Fruit fly (Drosophila melanogaster): ENCODE measurements around the gene Ugt304A1.
A peak's percentile ranks its signal among the peaks of the same experiment; 100 is the strongest.

Gene Ugt304A1

DNA sequence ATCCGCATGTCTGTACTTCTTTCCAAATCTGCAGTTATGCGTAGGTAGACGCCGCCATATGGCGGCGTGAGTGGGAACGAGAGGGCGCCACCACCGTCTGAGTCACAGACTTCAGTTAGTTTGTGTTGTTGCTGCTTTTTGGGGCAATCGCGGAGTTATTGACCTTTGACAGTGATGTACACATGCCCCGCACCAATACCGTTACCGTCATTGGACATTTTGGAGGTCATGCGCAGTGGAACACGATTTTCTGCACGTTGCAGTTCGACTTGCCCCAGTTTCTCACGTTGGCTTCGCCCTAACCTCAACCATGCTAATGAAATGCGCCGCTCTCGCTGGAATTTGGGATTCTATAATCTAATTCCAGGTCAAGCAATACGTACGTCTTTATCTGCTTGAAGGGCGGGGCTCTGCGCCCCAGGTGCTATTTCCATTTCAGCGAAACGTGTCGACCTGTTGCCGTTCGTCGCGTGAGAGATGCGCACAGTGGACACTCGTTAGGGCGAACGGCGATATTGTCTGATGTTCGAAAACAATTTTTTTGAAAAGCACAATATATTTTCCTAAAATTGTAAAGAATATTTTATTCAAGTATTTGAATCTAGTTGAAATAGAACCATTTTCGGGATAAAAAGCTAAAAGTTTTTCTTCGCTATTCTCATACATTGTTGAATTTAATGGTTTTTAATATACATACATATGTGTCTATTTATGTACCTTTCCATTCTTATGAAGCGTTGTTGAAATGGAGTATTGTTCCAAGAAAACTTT, 36.3 kb upstream of the Ugt304A1 start (continued):
- TF ChIP-seq CG9727 (GFP tag; optimal IDR thresholded peaks at IDR 0.05): peak; percentile 61
- peak; percentile 63 for TF ChIP-seq CG13424 (tag; optimal IDR thresholded peaks at IDR 0.05)
- TF ChIP-seq CG14965 (GFP tag; optimal IDR thresholded peaks at IDR 0.05; ENCODE audit: borderline replicate concordance): no peak
- no peak for TF ChIP-seq Jarid2 (GFP tag; optimal IDR thresholded peaks at IDR 0.05)
- peak; percentile 23 for TF ChIP-seq CG10654 (GFP tag; optimal IDR thresholded peaks at IDR 0.05)
- TF ChIP-seq fd64A (GFP tag; optimal IDR thresholded peaks at IDR 0.05): no peak
- peak; percentile 74 for TF ChIP-seq dmrt99B (tag; optimal IDR thresholded peaks at IDR 0.05)
- TF ChIP-seq CG7372 (GFP tag; IDR thresholded peaks at IDR 0.05): peak; percentile 55; the same call in 1 of the 2 replicates
- no peak for TF ChIP-seq ham (GFP tag; IDR thresholded peaks at IDR 0.05)
- peak in 1 of 2 experiments; percentile 69 for TF ChIP-seq bsh (GFP tag; optimal IDR thresholded peaks at IDR 0.05)
- TF ChIP-seq CG2129 (GFP tag; IDR thresholded peaks at IDR 0.05; ENCODE audit: partially characterized antibody): no peak
- no peak for TF ChIP-seq Dip2 (GFP tag; IDR thresholded peaks at IDR 0.05)
- peak; percentile 73 for TF ChIP-seq CG17359 (tag; optimal IDR thresholded peaks at IDR 0.05)
- peak; percentile 64 for TF ChIP-seq phol (tag; optimal IDR thresholded peaks at IDR 0.05)
- TF ChIP-seq caup (GFP tag; optimal IDR thresholded peaks at IDR 0.05; ENCODE audit: severe bottlenecking): peak; percentile 56
- peak; percentile 63 for TF ChIP-seq pnt (GFP tag; optimal IDR thresholded peaks at IDR 0.05)
- TF ChIP-seq her (GFP tag; optimal IDR thresholded peaks at IDR 0.05): peak; percentile 47
- peak; percentile 45; the same call in 1 of the 2 replicates for TF ChIP-seq peb (GFP tag; IDR thresholded peaks at IDR 0.05)
- peak; percentile 10 for TF ChIP-seq sqz (GFP tag; optimal IDR thresholded peaks at IDR 0.05)
- TF ChIP-seq CG5245 (GFP tag; optimal IDR thresholded peaks at IDR 0.05): peak; percentile 45
- peak; percentile 53 for TF ChIP-seq CG32767 (GFP tag; IDR thresholded peaks at IDR 0.05)
- peak; percentile 90 for TF ChIP-seq lilli (GFP tag; optimal IDR thresholded peaks at IDR 0.05)
- TF ChIP-seq NC2β (GFP tag; optimal IDR thresholded peaks at IDR 0.05): peak; percentile 48
- TF ChIP-seq CG42726 (GFP tag; IDR thresholded peaks at IDR 0.05; ENCODE audit: partially characterized antibody): no peak
- TF ChIP-seq Nf-YC (tag; optimal IDR thresholded peaks at IDR 0.05): peak; percentile 71
- TF ChIP-seq CG3065 (GFP tag; optimal IDR thresholded peaks at IDR 0.05): peak; percentile 55
- TF ChIP-seq Gsc (GFP tag; IDR thresholded peaks at IDR 0.05): no peak
- 0 out of 2 replicates have a peak, but pooled peaks have one; percentile 27 for TF ChIP-seq dimm (GFP tag; IDR thresholded peaks at IDR 0.05)
- peak; percentile 82 for TF ChIP-seq CG6689 (GFP tag; IDR thresholded peaks at IDR 0.05)
- no peak for TF ChIP-seq CG10462 (GFP tag; optimal IDR thresholded peaks at IDR 0.05)
- TF ChIP-seq CG18011 (GFP tag; optimal IDR thresholded peaks at IDR 0.05): peak; percentile 5
- TF ChIP-seq CG13296 (GFP tag; optimal IDR thresholded peaks at IDR 0.05): peak; percentile 65
- peak; percentile 81 for TF ChIP-seq vvl (GFP tag; IDR thresholded peaks at IDR 0.05)
- peak; percentile 63 for TF ChIP-seq CG15514 (GFP tag; optimal IDR thresholded peaks at IDR 0.05)
- TF ChIP-seq salm (tag; optimal IDR thresholded peaks at IDR 0.05): no peak
- peak; percentile 63 for TF ChIP-seq nmo (GFP tag; optimal IDR thresholded peaks at IDR 0.05)
- peak; percentile 78 to 86 for TF ChIP-seq dpn (GFP tag; optimal IDR thresholded peaks at IDR 0.05)
- peak; percentile 63 for TF ChIP-seq CG1603 (tag; optimal IDR thresholded peaks at IDR 0.05)
- peak; percentile 81 for TF ChIP-seq zfh2 (GFP tag; optimal IDR thresholded peaks at IDR 0.05)
- TF ChIP-seq ind (GFP tag; optimal IDR thresholded peaks at IDR 0.05): peak; percentile 83
- peak; percentile 81 for TF ChIP-seq sisA (GFP tag; IDR thresholded peaks at IDR 0.05)
- TF ChIP-seq Lpt (GFP tag; optimal IDR thresholded peaks at IDR 0.05): no peak
- peak; percentile 56 for TF ChIP-seq Nf-YA (GFP tag; IDR thresholded peaks at IDR 0.05)
- TF ChIP-seq maf-S (GFP tag; optimal IDR thresholded peaks at IDR 0.05): peak; percentile 79
- TF ChIP-seq zfh1 (GFP tag; IDR thresholded peaks at IDR 0.05): peak; percentile 82
- peak; percentile 33 for TF ChIP-seq CG17568 (GFP tag; optimal IDR thresholded peaks at IDR 0.05)
- no peak for TF ChIP-seq CG6254 (GFP tag; optimal IDR thresholded peaks at IDR 0.05)
- no peak for TF ChIP-seq sima (GFP tag; optimal IDR thresholded peaks at IDR 0.05)
- peak; percentile 35 for TF ChIP-seq NK7.1 (GFP tag; optimal IDR thresholded peaks at IDR 0.05)
